Worm (Caenorhabditis elegans): ENCODE data around the gene C25D7.16.

The C25D7.16 gene

ce11 chrV:15016795-15017429 lies 39.1 kb upstream of the C25D7.16 start:
- TF ChIP-seq K12H6.12 (tag; optimal IDR thresholded peaks at IDR 0.05) (no peak), mel-28 (tag; optimal IDR thresholded peaks at IDR 0.05; ENCODE audit: borderline replicate concordance) (no peak), hmg-1.2 (GFP tag; IDR thresholded peaks at IDR 0.05) (no peak)

- TF ChIP-seq somi-1 (GFP tag; optimal IDR thresholded peaks at IDR 0.05) (no peak), attf-6 (GFP tag; IDR thresholded peaks at IDR 0.05) (no peak), F37B4.10 (GFP tag; IDR thresholded peaks at IDR 0.05) (no peak), nhr-90 (tag; optimal IDR thresholded peaks at IDR 0.05) (no peak), snpc-3.4 (tag; optimal IDR thresholded peaks at IDR 0.05) (no peak), F10E7.11 (tag; optimal IDR thresholded peaks at IDR 0.05) (no peak), ztf-26 (tag; optimal IDR thresholded peaks at IDR 0.05) (no peak), athp-1 (tag; optimal IDR thresholded peaks at IDR 0.05) (no peak)
These were observed 35.7 kb upstream of the C25D7.16 start, which contains the start of gene F14H8.2 for ce11 chrV:15020229-15020628. Gene F14H8.2 (minus strand): TSS chrV:15020329.

ce11 chrV:15020732-15021131 lies 35.2 kb upstream of the C25D7.16 start, which contains the start of gene F14H8.5:
Gene F14H8.5 (plus strand): TSS chrV:15021032.
- TF ChIP-seq rcor-1 (GFP tag; IDR thresholded peaks at IDR 0.05) (no peak), F57A8.1 (GFP tag; optimal IDR thresholded peaks at IDR 0.05) (no peak), T07F8.4 (tag; optimal IDR thresholded peaks at IDR 0.05) (no peak), nfya-1 (tag; optimal IDR thresholded peaks at IDR 0.05; ENCODE audit: borderline replicate concordance, insufficient read depth) (no peak), akir-1 (GFP tag; optimal IDR thresholded peaks at IDR 0.05) (no peak), repo-1 (tag; optimal IDR thresholded peaks at IDR 0.05) (no peak)

ce11 chrV:15023544-15023943 lies 32.4 kb upstream of the C25D7.16 start, which contains the start of gene F14H8.4:
Gene F14H8.4 (plus strand): TSS chrV:15023844.
- no peak for TF ChIP-seq nhr-27 (tag; optimal IDR thresholded peaks at IDR 0.05)

- TF ChIP-seq madf-6 (GFP tag; IDR thresholded peaks at IDR 0.05): peak; percentile 88
- TF ChIP-seq die-1 (tag; optimal IDR thresholded peaks at IDR 0.05): peak; percentile 4
- peak; percentile 15 for TF ChIP-seq athp-1 (tag; optimal IDR thresholded peaks at IDR 0.05)
- peak; percentile 96 for TF ChIP-seq snpc-3.4 (tag; optimal IDR thresholded peaks at IDR 0.05)
- no peak for TF ChIP-seq ceh-27 (GFP tag; optimal IDR thresholded peaks at IDR 0.05)
- no peak for TF ChIP-seq let-526 (GFP tag; IDR thresholded peaks at IDR 0.05)
- TF ChIP-seq madf-8 (GFP tag; conservative IDR thresholded peaks at IDR 0.05): peak; percentile 29; the same call in 1 of the 2 replicates
- peak; percentile 77; the same call in 1 of the 2 replicates for TF ChIP-seq ekl-4 (GFP tag; IDR thresholded peaks at IDR 0.05)
- TF ChIP-seq rcor-1 (GFP tag; IDR thresholded peaks at IDR 0.05): peak; percentile 80
- peak; percentile 3 for TF ChIP-seq hrde-1 (tag; optimal IDR thresholded peaks at IDR 0.05; ENCODE audit: borderline replicate concordance)
- TF ChIP-seq F10E7.11 (tag; optimal IDR thresholded peaks at IDR 0.05): no peak
- no peak for TF ChIP-seq pha-4 (tag; optimal IDR thresholded peaks at IDR 0.05)
- TF ChIP-seq snpc-4 (GFP tag; optimal IDR thresholded peaks at IDR 0.05): peak; percentile 96
- TF ChIP-seq snpc-4 (tag; optimal IDR thresholded peaks at IDR 0.05): peak; percentile 87 to 98 (median 96)
- TF ChIP-seq hmg-1.2 (GFP tag; IDR thresholded peaks at IDR 0.05): peak; percentile 73
- TF ChIP-seq attf-6 (GFP tag; IDR thresholded peaks at IDR 0.05): peak; percentile 72
- no peak for TF ChIP-seq F39B2.1 (GFP tag; IDR thresholded peaks at IDR 0.05)
- TF ChIP-seq ceh-91 (GFP tag; IDR thresholded peaks at IDR 0.05): peak; percentile 37; the same call in 1 of the 2 replicates
- no peak for TF ChIP-seq dpl-1 (GFP tag; optimal IDR thresholded peaks at IDR 0.05)
- TF ChIP-seq him-1 (tag; optimal IDR thresholded peaks at IDR 0.05): peak; percentile 93
- TF ChIP-seq dox-1 (GFP tag; IDR thresholded peaks at IDR 0.05): peak; percentile 79
- TF ChIP-seq tbp1 (GFP tag; optimal IDR thresholded peaks at IDR 0.05): peak; percentile 77
- TF ChIP-seq xnd-1 (tag; optimal IDR thresholded peaks at IDR 0.05): peak; percentile 46
- no peak for TF ChIP-seq tbx-9 (tag; optimal IDR thresholded peaks at IDR 0.05; ENCODE audit: borderline replicate concordance)
- TF ChIP-seq pbrm-1 (GFP tag; IDR thresholded peaks at IDR 0.05): peak; percentile 86
- no peak for TF ChIP-seq Y95B8A.8 (GFP tag; IDR thresholded peaks at IDR 0.05)
- TF ChIP-seq F57A8.1 (GFP tag; optimal IDR thresholded peaks at IDR 0.05): no peak
- no peak for TF ChIP-seq mel-28 (tag; optimal IDR thresholded peaks at IDR 0.05; ENCODE audit: borderline replicate concordance)
These were observed 27.0 kb upstream of the C25D7.16 start, which contains the start of gene F14H8.8 for ce11 chrV:15028896-15029519. Gene F14H8.8 (plus strand): TSS chrV:15029469.

Measured in whole organism, young adult.